Fruit fly (Drosophila melanogaster) Kc167 (cell line): ENCODE data around the gene Ent1.

Source experiments
- Myc ChIP-seq: fragments of >200 bp; optimal IDR thresholded peaks from 2 replicates; lab custom pipeline; 2017; ENCODE audit warnings: missing external identifiers
- Sin3A ChIP-seq: fragments of >200 bp; optimal IDR thresholded peaks from 2 replicates; lab custom pipeline; 2018; ENCODE audit warnings: missing external identifiers
- h ChIP-seq: fragments of >200 bp; optimal IDR thresholded peaks from 3 replicates; lab custom pipeline; 2018; ENCODE audit warnings: missing external identifiers
- insv ChIP-seq: fragments of >200 bp; optimal IDR thresholded peaks from 3 replicates; lab custom pipeline; 2018; ENCODE audit warnings: missing external identifiers
- psq ChIP-seq: fragments of >200 bp; optimal IDR thresholded peaks from 2 replicates; lab custom pipeline; 2017; ENCODE audit warnings: missing external identifiers
- ttk ChIP-seq: sonication (Bioruptor generic); optimal IDR thresholded peaks from 2 replicates; lab custom pipeline; 2017; ENCODE audit warnings: missing external identifiers

Gene Ent1

DNA sequence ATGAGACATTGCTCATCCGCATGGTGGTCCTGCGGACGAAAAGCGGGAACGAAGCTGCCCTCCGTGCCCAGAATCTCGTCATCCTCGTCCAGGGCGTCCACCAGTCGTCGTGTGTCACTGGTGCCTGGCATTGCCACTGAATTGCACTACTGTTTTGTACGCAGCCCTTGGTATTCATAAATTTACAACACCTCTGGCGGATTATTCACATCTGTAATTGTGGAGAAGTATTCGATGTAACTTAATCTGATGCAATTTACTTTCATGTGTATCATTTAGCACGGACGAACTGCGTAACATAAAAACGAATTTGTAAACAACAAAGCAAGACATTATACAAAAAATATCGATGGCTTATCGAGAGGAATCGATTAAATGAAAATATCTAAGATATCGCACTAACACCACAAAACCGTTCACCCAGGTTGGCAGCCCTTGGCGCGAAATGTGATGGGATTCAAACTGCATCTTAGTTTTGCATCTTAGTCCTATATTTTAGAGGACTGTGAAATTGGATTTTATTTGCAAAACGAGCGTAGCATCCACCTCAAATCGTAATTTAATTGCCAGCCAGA, at the start of gene Ent1:
TSS of gene Ent1 (minus strand) at position 319 of the 575 bp plus-strand sequence.
- TF ChIP-seq ttk (lab: Kevin White, UChicago): no peak
- TF ChIP-seq Sin3A (lab: Kevin White, UChicago): no peak
- no peak for TF ChIP-seq psq (lab: Kevin White, UChicago)
- TF ChIP-seq insv (lab: Kevin White, UChicago): no peak
- no peak for TF ChIP-seq h (lab: Kevin White, UChicago)
- TF ChIP-seq Myc (lab: Kevin White, UChicago): no peak

DNA sequence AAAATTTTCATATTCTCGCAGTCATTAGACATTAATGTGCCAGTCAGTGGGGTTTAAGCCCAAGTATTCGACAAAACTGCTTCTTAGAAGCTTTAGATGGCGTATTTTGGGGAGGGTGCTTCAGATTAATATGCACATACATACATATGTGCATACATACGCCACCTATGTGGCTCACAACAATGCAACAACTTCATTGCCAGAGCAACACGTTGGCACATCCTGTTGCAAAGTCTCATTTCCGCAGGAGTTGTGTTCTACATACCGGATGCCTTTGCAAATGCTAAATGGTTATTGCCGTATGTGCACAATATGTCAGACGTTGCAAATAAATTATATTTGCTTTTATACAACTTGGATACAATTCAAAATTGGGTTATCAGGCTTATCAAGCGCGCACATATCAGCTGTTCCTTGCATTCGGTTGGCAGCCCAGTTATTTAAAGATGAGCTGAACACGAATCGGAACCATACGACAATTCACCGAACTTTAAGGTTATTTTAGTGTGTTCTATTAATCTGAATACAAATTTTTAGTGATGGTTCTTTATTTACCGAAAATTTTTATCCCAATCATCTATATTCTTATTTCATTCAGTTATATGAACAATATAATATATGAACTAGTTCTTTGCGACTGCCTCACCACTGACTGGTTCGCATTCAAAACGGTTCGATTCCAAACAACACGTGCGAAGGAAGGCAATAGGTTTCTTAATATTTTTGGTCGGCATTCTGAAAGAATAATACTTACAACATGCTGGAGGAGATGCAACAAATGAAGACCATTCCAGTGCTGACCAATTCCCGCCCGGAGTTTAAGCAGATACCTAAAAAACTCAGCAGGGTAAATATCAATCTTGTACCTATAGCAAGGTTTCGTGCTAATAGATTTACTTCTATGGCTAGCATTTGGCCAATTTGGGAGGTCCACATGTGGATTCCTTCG, 46.2 kb upstream of the Ent1 start, which contains the start of gene Polr1B:
TSS of gene Polr1B (plus strand) at position 659 of the 949 bp plus-strand sequence.
- TF ChIP-seq insv (lab: Kevin White, UChicago): no peak
- TF ChIP-seq Myc (lab: Kevin White, UChicago): no peak
- no peak for TF ChIP-seq h (lab: Kevin White, UChicago)
- TF ChIP-seq Sin3A (lab: Kevin White, UChicago): no peak
- TF ChIP-seq psq (lab: Kevin White, UChicago): no peak
- no peak for TF ChIP-seq ttk (lab: Kevin White, UChicago)

- no peak for TF ChIP-seq insv (lab: Kevin White, UChicago)
- no peak for TF ChIP-seq ttk (lab: Kevin White, UChicago)
- TF ChIP-seq psq (lab: Kevin White, UChicago): no peak
- TF ChIP-seq h (lab: Kevin White, UChicago): no peak
- TF ChIP-seq Myc (lab: Kevin White, UChicago): no peak
- no peak for TF ChIP-seq Sin3A (lab: Kevin White, UChicago)
These were observed 44.4 kb upstream of the Ent1 start, which contains the start of gene CG4213 for dm6 chr2L:402098-402497. CG4213 (minus strand) TSS chr2L:402198.

DNA sequence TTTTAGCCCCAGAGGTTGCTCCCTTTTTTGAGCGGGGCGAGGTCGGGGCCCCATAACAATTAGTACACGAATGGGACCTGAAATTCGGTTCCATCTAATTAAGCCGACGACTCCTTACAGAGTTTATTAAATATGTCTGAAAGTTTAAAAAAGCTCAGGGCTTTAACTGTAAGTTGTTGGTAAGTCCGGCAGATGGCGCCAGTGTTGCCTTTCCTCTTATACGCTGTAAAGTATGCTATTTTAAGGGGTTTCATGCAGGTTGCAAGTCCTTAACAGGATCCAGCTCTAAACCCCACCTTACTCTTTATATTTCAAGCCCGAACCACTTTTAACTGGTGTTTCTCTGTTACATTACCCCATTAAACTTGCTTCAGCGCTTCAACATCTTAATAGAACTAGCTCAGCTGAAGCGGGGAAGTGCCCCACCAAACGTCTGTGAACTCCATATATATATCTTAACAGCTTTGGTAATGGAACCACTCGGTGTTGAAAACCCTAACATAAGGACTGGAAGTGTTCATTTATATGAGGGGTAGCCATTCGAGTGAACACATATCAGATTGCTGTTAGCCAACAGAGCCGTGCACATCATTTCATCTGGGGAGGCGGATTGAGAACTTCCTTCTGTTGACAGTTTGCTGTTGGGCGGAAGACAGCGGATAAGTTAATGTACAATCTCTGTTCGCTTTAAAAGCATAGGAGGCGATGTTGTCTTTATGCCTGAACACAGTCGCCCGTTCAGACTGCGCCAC, 37.9 kb upstream of the Ent1 start:
- no peak for TF ChIP-seq Sin3A (lab: Kevin White, UChicago)
- TF ChIP-seq Myc (lab: Kevin White, UChicago): no peak
- no peak for TF ChIP-seq psq (lab: Kevin White, UChicago)
- no peak for TF ChIP-seq ttk (lab: Kevin White, UChicago)
- no peak for TF ChIP-seq insv (lab: Kevin White, UChicago)
- TF ChIP-seq h (lab: Kevin White, UChicago): no peak

DNA sequence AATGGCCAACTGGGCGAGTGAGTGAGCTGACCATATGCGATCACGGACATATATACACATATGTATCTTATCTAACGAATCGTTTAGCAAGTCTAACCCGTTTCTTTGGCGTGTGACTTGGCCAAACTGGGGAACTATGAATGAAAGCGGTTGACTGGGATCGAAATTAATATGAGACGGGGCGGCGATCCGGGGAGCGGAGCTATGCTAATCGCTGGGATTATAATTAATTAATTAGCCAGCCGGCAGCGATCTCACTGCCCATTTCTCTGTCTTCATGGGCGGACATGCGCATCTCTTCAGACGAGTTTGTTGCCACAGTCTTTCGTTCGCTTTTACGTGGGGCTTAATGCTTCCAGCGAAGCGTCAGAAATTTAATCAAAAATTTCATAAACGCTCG, 34.9 kb upstream of the Ent1 start:
- TF ChIP-seq Myc (lab: Kevin White, UChicago) (no peak), Sin3A (lab: Kevin White, UChicago) (no peak), h (lab: Kevin White, UChicago) (no peak), insv (lab: Kevin White, UChicago) (no peak), ttk (lab: Kevin White, UChicago) (no peak)

DNA sequence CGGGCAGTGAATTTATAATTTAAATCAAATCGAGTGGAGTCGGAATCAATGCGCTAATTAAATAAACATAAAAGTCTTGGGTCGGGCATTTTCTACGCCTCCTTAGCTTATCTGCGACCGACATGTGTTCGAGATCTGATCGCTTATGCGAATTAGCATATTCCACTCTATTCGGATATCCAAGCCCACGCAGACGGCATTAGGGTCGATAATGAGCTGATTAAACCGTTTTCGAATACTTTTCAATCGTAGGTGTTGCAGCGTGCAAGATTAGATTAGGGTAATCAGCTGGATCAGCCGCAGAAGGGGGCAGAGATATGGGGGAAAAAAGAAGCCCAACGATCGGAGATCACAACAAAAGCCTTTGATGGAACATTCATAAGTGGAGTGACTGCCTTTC, 32.8 kb upstream of the Ent1 start:
- TF ChIP-seq ttk (lab: Kevin White, UChicago) (no peak), psq (lab: Kevin White, UChicago) (no peak), Myc (lab: Kevin White, UChicago) (no peak), insv (lab: Kevin White, UChicago) (no peak), h (lab: Kevin White, UChicago) (no peak), Sin3A (lab: Kevin White, UChicago) (no peak)

DNA sequence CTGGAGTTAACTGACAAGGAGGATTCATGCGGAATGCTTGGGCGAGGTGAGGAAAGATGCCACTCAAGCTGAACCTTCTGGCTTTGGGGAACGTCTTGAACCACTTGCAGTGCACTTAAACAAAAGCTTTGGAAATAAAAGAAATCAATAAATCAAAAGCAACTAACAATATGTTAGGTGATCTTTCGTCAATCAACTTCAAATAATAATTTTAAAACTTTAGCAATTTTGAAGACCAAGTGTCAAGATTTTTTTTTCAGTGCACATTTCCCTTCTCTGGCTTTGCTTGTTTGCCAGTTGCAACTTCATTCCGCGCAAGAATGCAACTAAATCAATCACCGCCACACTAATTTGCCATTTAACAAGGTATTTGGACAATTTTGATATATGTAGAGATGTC, 25.1 kb upstream of the Ent1 start:
- TF ChIP-seq ttk (lab: Kevin White, UChicago): no peak
- TF ChIP-seq insv (lab: Kevin White, UChicago): no peak
- no peak for TF ChIP-seq Myc (lab: Kevin White, UChicago)
- TF ChIP-seq Sin3A (lab: Kevin White, UChicago): no peak
- no peak for TF ChIP-seq psq (lab: Kevin White, UChicago)
- TF ChIP-seq h (lab: Kevin White, UChicago): no peak

DNA sequence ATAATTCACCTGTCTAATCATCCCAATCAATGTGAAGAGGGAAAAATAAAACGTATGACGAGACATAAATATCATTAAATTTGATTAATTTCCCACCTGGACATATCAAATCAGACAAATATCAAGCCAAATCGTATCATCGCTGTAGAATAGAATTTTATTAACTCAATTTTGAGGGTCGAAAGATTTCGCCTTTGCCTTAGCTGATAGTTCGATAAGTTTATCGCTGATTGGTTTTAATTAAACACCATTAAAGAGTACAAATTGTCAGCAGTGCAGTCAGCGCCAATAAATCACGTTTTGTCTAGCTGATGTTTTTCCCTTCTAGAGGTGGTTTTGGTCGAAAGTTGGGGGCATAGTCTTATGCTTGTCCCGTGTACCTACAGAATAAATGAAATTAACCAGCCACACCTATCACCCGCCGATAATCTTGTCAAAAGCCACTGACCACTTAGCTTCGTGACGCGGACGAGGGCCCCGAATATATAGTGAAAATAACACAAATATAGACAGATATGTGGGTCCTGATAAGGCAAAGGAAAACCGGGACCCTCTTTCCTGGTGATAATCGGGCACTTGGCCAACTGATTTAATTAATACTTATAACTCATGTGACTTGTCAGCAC, 21.3 kb upstream of the Ent1 start:
- no peak for TF ChIP-seq Sin3A (lab: Kevin White, UChicago)
- TF ChIP-seq h (lab: Kevin White, UChicago): no peak
- TF ChIP-seq Myc (lab: Kevin White, UChicago): no peak
- no peak for TF ChIP-seq psq (lab: Kevin White, UChicago)
- no peak for TF ChIP-seq insv (lab: Kevin White, UChicago)

DNA sequence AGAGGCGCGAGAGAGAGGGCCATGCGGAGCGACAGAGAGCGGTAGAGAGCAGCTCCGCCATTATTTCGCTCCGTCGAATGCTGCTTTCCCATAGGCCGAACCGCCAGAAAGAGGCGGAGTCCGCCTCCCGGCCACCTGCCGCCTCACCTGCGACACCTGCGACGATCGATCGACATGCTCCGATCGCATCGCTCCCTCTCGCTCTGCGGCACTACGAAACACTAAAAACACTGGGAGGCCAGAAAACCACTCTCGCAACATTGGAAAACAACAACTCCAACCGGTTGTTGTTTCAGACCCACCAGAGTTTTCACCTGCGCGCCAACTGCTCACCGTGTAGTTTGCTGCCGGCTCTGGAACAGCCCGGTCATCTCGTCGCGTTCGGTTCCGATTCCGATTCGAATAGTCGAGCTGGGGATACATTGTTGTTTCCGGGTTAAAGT, 20.1 kb upstream of the Ent1 start, which contains the start of gene al:
TSS of gene al (plus strand) at position 333 of the 443 bp plus-strand sequence.
- TF ChIP-seq Myc (lab: Kevin White, UChicago) (no peak), Sin3A (lab: Kevin White, UChicago) (no peak), ttk (lab: Kevin White, UChicago) (no peak), psq (lab: Kevin White, UChicago) (no peak), insv (lab: Kevin White, UChicago) (no peak), h (lab: Kevin White, UChicago) (no peak)

DNA sequence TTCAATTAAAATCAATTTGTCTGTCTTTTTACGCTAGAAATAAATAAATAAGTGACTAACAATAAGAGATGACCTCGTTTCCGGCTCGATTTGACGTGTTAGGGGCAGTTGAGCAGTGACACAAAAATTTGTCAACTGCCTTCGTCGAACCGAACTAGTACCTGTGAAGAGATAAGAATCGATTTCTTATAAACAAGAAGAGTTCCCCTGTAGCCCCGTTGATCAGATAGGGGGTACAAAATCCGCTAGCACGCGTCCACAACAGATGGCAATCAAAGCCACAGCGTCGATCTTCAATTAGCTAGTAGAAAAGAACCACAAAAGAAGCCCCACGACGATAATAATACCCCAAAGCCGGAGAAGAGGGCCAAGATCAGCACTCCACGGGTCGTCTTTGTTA, 14.1 kb upstream of the Ent1 start:
- no peak for TF ChIP-seq psq (lab: Kevin White, UChicago)
- no peak for TF ChIP-seq insv (lab: Kevin White, UChicago)
- TF ChIP-seq ttk (lab: Kevin White, UChicago): no peak
- no peak for TF ChIP-seq Sin3A (lab: Kevin White, UChicago)
